Fruit fly (Drosophila melanogaster) S2 (cell line): ENCODE measurements around the gene CG13999.

Experiments
- CG8478 ChIP-seq: fragments of >200 bp; optimal IDR thresholded peaks from 2 replicates; lab custom pipeline; 2018
- CTCF ChIP-seq, 2 experiments: fragments of >200 bp; optimal IDR thresholded peaks; 2 replicates each; lab custom pipeline; 2018

dm6 chr2L:5923603-5924138 is 32.6 kb downstream of the CG13999 start, which contains the start of gene CG9016:
- no peak for TF ChIP-seq CG8478 (lab: Kevin White, UChicago)
- TF ChIP-seq CTCF (optimal IDR thresholded peaks at IDR 0.05; lab: Kevin White, UChicago), result no peak
